Worm (Caenorhabditis elegans) whole organism, L1 larva: Measurements from ENCODE around the gene crm-1.

ENCODE experiments used
- Y116A8C.19 ChIP-seq: sonication (generic microtip); optimal IDR thresholded peaks from 2 replicates; lab custom pipeline; 2016; ENCODE audit warnings: missing compliant biosample characterization, missing genetic modification characterization, borderline replicate concordance
- aha-1 ChIP-seq: fragments of 150-350 bp; optimal IDR thresholded peaks from 2 replicates; lab custom pipeline; 2014; ENCODE audit warnings: missing biosample characterization, missing genetic modification characterization
- aly-2 ChIP-seq: fragments of 150-350 bp; optimal IDR thresholded peaks from 2 replicates; lab custom pipeline; 2014; ENCODE audit warnings: missing biosample characterization, missing genetic modification characterization
- blmp-1 ChIP-seq: fragments of 150-350 bp; optimal IDR thresholded peaks from 2 replicates; lab custom pipeline; 2014; ENCODE audit warnings: missing biosample characterization, missing genetic modification characterization
- ceh-8 ChIP-seq: fragments of 200-800 bp; sonication (Bioruptor generic); optimal IDR thresholded peaks from 2 replicates; lab custom pipeline; 2018; ENCODE audit warnings: mild to moderate bottlenecking, missing genetic modification characterization, moderate library complexity, missing compliant biosample characterization
- ceh-90 ChIP-seq: sonication (generic microtip); optimal IDR thresholded peaks from 2 replicates; lab custom pipeline; 2016; ENCODE audit warnings: missing genetic modification characterization, missing compliant biosample characterization
- ces-1 ChIP-seq: fragments of 150-350 bp; optimal IDR thresholded peaks from 2 replicates; lab custom pipeline; 2014; ENCODE audit warnings: missing biosample characterization, missing genetic modification reagents, missing genetic modification characterization
- egl-13 ChIP-seq: sonication (generic microtip); optimal IDR thresholded peaks from 2 replicates; lab custom pipeline; 2016; ENCODE audit warnings: missing genotype, missing genetic modification reagents, missing genetic modification characterization, missing compliant biosample characterization
- elt-3 ChIP-seq, 6 experiments: fragments of 150-350 bp in 1 of 6; sonication (generic microtip); optimal IDR thresholded peaks; 2 replicates each; lab custom pipeline; 2017 to 2018; ENCODE audit warnings: missing biosample characterization in 6 of 6, missing genetic modification characterization in 6 of 6, inconsistent platforms in 1 of 6
- ets-5 ChIP-seq: fragments of 200-800 bp; sonication (Bioruptor generic); IDR thresholded peaks from 2 replicates; pipeline ENCODE4 v1.3.6; 2022; ENCODE audit warnings: missing genetic modification characterization, missing compliant biosample characterization
- fkh-8 ChIP-seq: sonication (generic microtip); optimal IDR thresholded peaks from 2 replicates; lab custom pipeline; 2016; ENCODE audit warnings: mild to moderate bottlenecking, missing genetic modification characterization, missing compliant biosample characterization
- grh-1 ChIP-seq: fragments of 200-800 bp; sonication (Bioruptor generic); IDR thresholded peaks from 2 replicates; pipeline ENCODE4 v1.3.6; 2022; ENCODE audit warnings: missing genetic modification reagents, missing genetic modification characterization, missing compliant biosample characterization
- hlh-17 ChIP-seq: fragments of 200-800 bp; sonication (Bioruptor generic); optimal IDR thresholded peaks from 2 replicates; lab custom pipeline; 2018; ENCODE audit warnings: missing genetic modification characterization, mild to moderate bottlenecking, missing compliant biosample characterization, moderate library complexity, borderline replicate concordance
- hpl-2 ChIP-seq: fragments of 150-350 bp; optimal IDR thresholded peaks from 2 replicates; lab custom pipeline; 2014; ENCODE audit warnings: missing biosample characterization, missing genetic modification reagents, missing genetic modification characterization
- lin-14 ChIP-seq: fragments of 200-800 bp; sonication (Bioruptor generic); optimal IDR thresholded peaks from 2 replicates; lab custom pipeline; 2018; ENCODE audit warnings: mild to moderate bottlenecking, missing genetic modification characterization, moderate library complexity, missing compliant biosample characterization
- mab-9 ChIP-seq: fragments of 200-800 bp; sonication (Bioruptor generic); IDR thresholded peaks from 2 replicates; pipeline ENCODE4 v1.3.6; 2022; ENCODE audit warnings: missing genetic modification reagents, missing genetic modification characterization, missing compliant biosample characterization
- nhr-237 ChIP-seq: fragments of 150-350 bp; optimal IDR thresholded peaks from 2 replicates; lab custom pipeline; 2014; ENCODE audit warnings: missing biosample characterization, missing genetic modification characterization
- nhr-76 ChIP-seq: sonication (generic microtip); optimal IDR thresholded peaks from 2 replicates; lab custom pipeline; 2017; ENCODE audit warnings: missing biosample characterization, missing genetic modification characterization
- nhr-77 ChIP-seq: fragments of 150-350 bp; optimal IDR thresholded peaks from 2 replicates; lab custom pipeline; 2014; ENCODE audit warnings: missing biosample characterization, missing genetic modification characterization
- nhr-84 ChIP-seq: sonication (generic microtip); optimal IDR thresholded peaks from 2 replicates; lab custom pipeline; 2017; ENCODE audit warnings: missing biosample characterization, missing genetic modification characterization
- nhr-85 ChIP-seq: sonication (generic microtip); peaks from one replicate; lab custom pipeline; 2016; ENCODE audit warnings: missing genetic modification characterization, inconsistent platforms, missing compliant biosample characterization
- pax-3 ChIP-seq: fragments of 200-800 bp; sonication (Bioruptor generic); optimal IDR thresholded peaks from 2 replicates; lab custom pipeline; 2018; ENCODE audit warnings: mild to moderate bottlenecking, missing genetic modification characterization, moderate library complexity, missing compliant biosample characterization
- pqm-1 ChIP-seq: sonication (generic microtip); optimal IDR thresholded peaks from 3 replicates; lab custom pipeline; 2017; ENCODE audit warnings: missing biosample characterization, missing genetic modification characterization
- snpc-4 ChIP-seq: fragments of 150-350 bp; optimal IDR thresholded peaks from 2 replicates; lab custom pipeline; 2014; ENCODE audit warnings: missing biosample characterization, missing genetic modification characterization
- tlp-1 ChIP-seq: fragments of 150-350 bp; optimal IDR thresholded peaks from 2 replicates; lab custom pipeline; 2014; ENCODE audit warnings: missing biosample characterization, missing genetic modification characterization
- unc-130 ChIP-seq: fragments of 150-350 bp; optimal IDR thresholded peaks from 2 replicates; lab custom pipeline; 2017; ENCODE audit warnings: missing biosample characterization, missing genetic modification characterization, inconsistent platforms
- vab-15 ChIP-seq: sonication (generic microtip); optimal IDR thresholded peaks from 2 replicates; lab custom pipeline; 2017; ENCODE audit warnings: missing genotype, mild to moderate bottlenecking, missing genetic modification characterization, missing compliant biosample characterization
- zag-1 ChIP-seq: fragments of 150-350 bp; optimal IDR thresholded peaks from 2 replicates; lab custom pipeline; 2014; ENCODE audit warnings: missing biosample characterization, missing genetic modification characterization

The crm-1 gene

DNA sequence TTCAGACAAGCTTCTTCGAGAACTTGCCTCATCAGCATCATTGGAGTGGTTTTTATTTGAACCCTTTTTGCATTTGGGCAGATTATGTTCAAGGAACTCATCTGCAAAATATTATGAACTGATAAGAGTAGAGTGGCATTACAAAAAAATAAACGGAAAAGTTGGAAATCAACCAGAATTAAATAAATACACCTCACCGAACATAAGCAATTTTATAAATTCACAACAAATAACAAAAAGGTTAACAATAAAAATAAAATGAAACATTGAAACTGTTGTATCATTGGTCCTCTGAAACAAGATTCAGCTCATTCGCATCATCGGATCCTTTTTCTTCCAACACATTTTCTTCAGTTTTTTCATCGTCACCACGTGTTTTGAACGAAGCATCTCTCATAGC, 14.6 kb downstream of the crm-1 start, which contains the start of gene asps-1:
asps-1 (minus strand) TSS at position 101 of the 400 bp plus-strand sequence.
- no peak for TF ChIP-seq nhr-76 (tag; lab: Kevin White, UChicago)
- no peak for TF ChIP-seq aly-2 (tag; lab: Kevin White, UChicago)
- TF ChIP-seq vab-15, result no peak
- TF ChIP-seq ceh-90 (tag; lab: Kevin White, UChicago), result no peak
- TF ChIP-seq aha-1 (tag; lab: Kevin White, UChicago), result no peak

- TF ChIP-seq ets-5, result no peak
- no peak for TF ChIP-seq Y116A8C.19
- TF ChIP-seq fkh-8 (tag; lab: Kevin White, UChicago), result no peak
- no peak for TF ChIP-seq hpl-2 (GFP tag; lab: Kevin White, UChicago)
- no peak for TF ChIP-seq unc-130
- TF ChIP-seq, all 84 proteins: peak for 0
Observed at ce11 chrV:10314371-10314770, 17.5 kb downstream of the crm-1 start, which contains the start of gene trx-2. Gene trx-2 (plus strand): TSS chrV:10314671.

DNA sequence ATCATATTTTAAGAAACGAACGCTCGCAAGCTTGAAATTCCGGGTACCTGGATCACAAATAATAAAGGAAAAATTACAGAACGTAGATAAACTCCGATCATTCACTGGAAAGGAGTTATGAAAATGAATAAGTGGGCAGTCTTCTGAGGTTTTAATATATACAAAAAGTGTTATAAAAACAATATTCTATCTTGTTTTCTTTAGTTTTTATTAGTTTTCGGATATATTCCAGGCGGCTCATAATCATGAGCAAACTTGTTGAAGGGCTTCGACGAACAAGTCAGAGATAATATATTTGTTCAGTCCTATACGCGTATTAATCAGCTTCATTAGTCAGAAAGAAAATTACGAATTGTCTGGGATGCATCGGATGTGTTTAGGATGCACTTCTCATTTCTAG, 18.0 kb downstream of the crm-1 start, which contains the start of gene gcy-6:
gcy-6 (minus strand) TSS at position 101 of the 400 bp plus-strand sequence.
- TF ChIP-seq nhr-84 (tag; lab: Kevin White, UChicago), result no peak
- no peak for TF ChIP-seq nhr-77
- TF ChIP-seq, all 84 proteins: peak for 0

DNA sequence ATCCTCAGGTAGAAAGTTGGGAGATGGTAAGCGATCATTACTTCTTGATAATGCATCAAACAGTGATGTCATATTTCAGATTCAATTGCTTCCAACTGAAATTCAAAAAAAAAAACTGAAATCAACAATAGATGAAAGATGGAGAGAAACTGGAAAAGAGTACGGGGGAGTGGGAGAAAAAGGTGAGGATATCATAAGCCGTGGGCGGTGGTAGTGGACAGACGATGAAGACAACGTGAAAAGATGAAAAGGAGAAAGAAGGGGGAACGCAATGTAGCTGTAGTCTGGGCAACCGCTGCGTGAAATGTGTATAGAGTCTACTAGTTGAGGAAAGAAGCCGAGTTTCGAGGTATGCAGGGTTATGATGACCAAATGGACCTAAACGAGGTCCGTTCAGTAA, 24.6 kb downstream of the crm-1 start, which contains the start of gene che-12:
che-12 (minus strand) TSS at position 101 of the 400 bp plus-strand sequence.
- TF ChIP-seq mab-9 (GFP tag; lab: Robert Waterston, UW), result no peak
- TF ChIP-seq egl-13 (tag; lab: Kevin White, UChicago), result no peak
- TF ChIP-seq blmp-1 (tag; lab: Kevin White, UChicago), result no peak
- peak; percentile 38 for TF ChIP-seq fkh-8 (tag; lab: Kevin White, UChicago)
- no peak for TF ChIP-seq hlh-17 (GFP tag; lab: Kevin White, UChicago)

DNA sequence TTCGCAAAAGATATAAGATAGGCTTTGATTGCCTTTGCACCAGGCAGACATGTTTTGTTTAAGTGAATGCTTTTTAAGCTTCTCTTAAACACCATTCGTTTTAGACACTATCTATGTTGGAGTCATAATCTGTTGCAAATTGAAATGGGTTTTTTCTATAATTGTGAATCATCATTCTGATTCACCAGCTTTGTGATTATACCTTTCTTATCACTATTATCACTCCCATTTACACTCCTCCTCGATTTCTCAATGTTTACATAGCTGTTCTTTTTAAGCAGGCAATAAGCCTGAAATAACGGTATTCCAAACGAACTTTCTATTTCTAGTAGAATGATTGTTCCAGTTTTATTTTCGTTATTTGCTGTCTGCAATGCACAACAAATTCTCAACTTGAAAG, 34.8 kb downstream of the crm-1 start, which contains the start of gene B0024.4:
B0024.4 (plus strand) TSS at position 301 of the 400 bp plus-strand sequence.
- TF ChIP-seq pax-3 (tag; lab: Kevin White, UChicago) (no peak), tlp-1 (no peak), pqm-1 (no peak), snpc-4 (tag; lab: Kevin White, UChicago) (no peak), ceh-8 (GFP tag; lab: Kevin White, UChicago) (no peak), nhr-237 (tag; lab: Kevin White, UChicago) (no peak), ces-1 (GFP tag; lab: Kevin White, UChicago) (no peak), elt-3 (tag; optimal IDR thresholded peaks at IDR 0.05; lab: Kevin White, UChicago) (no peak), grh-1 (GFP tag; lab: Robert Waterston, UW) (no peak)

DNA sequence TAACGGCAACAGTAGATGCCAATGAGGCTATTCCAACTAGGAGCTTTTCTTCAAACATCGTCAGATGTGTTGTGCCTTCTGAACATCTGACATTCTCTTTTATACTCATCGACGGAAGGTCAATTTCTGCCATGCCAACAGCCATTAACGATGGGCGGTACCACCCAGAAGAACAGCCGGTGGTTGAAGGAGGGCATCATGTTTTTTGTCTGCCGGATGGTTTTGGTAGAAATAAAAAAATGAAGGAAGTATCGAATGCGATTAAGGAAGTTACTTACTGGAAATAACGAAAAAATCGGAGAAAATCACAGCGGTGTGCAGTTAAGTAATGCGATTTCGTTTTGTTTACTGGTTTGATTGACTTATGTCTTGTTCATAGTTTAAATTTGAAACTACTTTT, 37.4 kb downstream of the crm-1 start, which contains the start of gene col-150:
col-150 (minus strand) TSS at position 101 of the 400 bp plus-strand sequence.
- TF ChIP-seq nhr-85 (tag; lab: Kevin White, UChicago), result peak; percentile 29
- TF ChIP-seq zag-1 (tag; lab: Kevin White, UChicago), result no peak

DNA sequence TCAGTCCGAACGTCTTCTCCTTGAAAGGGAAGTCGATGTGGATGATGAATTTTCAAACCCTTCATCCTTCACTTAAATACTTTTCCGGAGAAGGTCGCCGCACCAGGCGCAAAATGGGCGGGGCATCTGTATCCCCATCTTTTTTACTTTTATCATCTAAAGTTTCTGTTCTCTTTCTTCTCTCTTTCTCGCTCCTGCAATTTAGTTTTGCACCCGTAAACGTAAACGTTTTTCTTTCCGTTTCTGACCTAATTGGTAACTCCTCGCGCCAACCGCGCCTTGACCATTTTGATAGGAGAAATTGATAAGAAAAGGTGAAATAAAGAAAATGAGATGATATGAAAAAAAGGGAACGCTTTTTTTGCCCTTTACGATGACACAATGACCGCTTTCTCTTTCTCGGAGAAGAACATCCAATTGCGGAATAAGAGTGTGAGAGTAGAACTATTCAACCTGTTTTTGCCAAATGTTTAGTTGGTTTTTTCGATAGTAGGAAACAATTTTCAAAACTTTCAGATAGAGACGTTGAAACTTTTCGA, 39.0 kb downstream of the crm-1 start, which contains the start of gene col-149:
col-149 (minus strand) TSS at position 51 of the 539 bp plus-strand sequence.
- peak in 2 of 6 experiments; percentile 15 to 59 for TF ChIP-seq elt-3 (tag; optimal IDR thresholded peaks at IDR 0.05; lab: Kevin White, UChicago)
- peak; percentile 99 for TF ChIP-seq blmp-1 (tag; lab: Kevin White, UChicago)
- peak; percentile 20 for TF ChIP-seq lin-14 (GFP tag; lab: Kevin White, UChicago)
- TF ChIP-seq hlh-17 (GFP tag; lab: Kevin White, UChicago), result no peak
